Fruit fly (Drosophila melanogaster): Measurements from ENCODE around the gene CG2200.

The CG2200 gene

dm6 chrX:13088025-13088805 lies 5.9 kb upstream of the CG2200 start (continued):
- TF ChIP-seq CG1832 (GFP tag; optimal IDR thresholded peaks at IDR 0.05) (no peak), CG8944 (GFP tag; optimal IDR thresholded peaks at IDR 0.05) (no peak), tna (GFP tag; IDR thresholded peaks at IDR 0.05; ENCODE audit: partially characterized antibody) (no peak), Nf-YB (GFP tag; optimal IDR thresholded peaks at IDR 0.05) (no peak), CG15269 (tag; optimal IDR thresholded peaks at IDR 0.05) (peak; percentile 57), ind (GFP tag; optimal IDR thresholded peaks at IDR 0.05) (peak; percentile 32), tap (tag; optimal IDR thresholded peaks at IDR 0.05) (peak; percentile 8), CG12299 (tag; optimal IDR thresholded peaks at IDR 0.05) (no peak), Fer3 (tag; optimal IDR thresholded peaks at IDR 0.05) (peak; percentile 31), luna (GFP tag; optimal IDR thresholded peaks at IDR 0.05) (no peak), CG18476 (GFP tag; optimal IDR thresholded peaks at IDR 0.05) (no peak), run (tag; optimal IDR thresholded peaks at IDR 0.05) (no peak), sens-2 (GFP tag; IDR thresholded peaks at IDR 0.05) (no peak), Dp (GFP tag; optimal IDR thresholded peaks at IDR 0.05) (no peak), CG14441 (GFP tag; IDR thresholded peaks at IDR 0.05) (0 out of 2 replicates have a peak, but pooled peaks have one; percentile 7), Oli (tag; optimal IDR thresholded peaks at IDR 0.05) (peak; percentile 51), fu2 (GFP tag; optimal IDR thresholded peaks at IDR 0.05) (peak; percentile 8), bowl (GFP tag; IDR thresholded peaks at IDR 0.05) (no peak), CG31388 (GFP tag; optimal IDR thresholded peaks at IDR 0.05) (no peak), CG6813 (GFP tag; optimal IDR thresholded peaks at IDR 0.05) (no peak), CG9797 (GFP tag; optimal IDR thresholded peaks at IDR 0.05) (no peak), CG32532 (GFP tag; IDR thresholded peaks at IDR 0.05) (no peak), CG17328 (GFP tag; IDR thresholded peaks at IDR 0.05) (no peak), Taf1 (GFP tag; IDR thresholded peaks at IDR 0.05) (no peak), Ets65A (GFP tag) (no peak), Spps (tag; optimal IDR thresholded peaks at IDR 0.05) (no peak), Optix (GFP tag; IDR thresholded peaks at IDR 0.05) (no peak), sna (GFP tag; IDR thresholded peaks at IDR 0.05; ENCODE audit: partially characterized antibody) (no peak), CG13624 (GFP tag; optimal IDR thresholded peaks at IDR 0.05) (no peak), CG34224 (GFP tag; IDR thresholded peaks at IDR 0.05; ENCODE audit: partially characterized antibody) (no peak), abd-A (tag; optimal IDR thresholded peaks at IDR 0.05) (no peak), ssp (GFP tag; IDR thresholded peaks at IDR 0.05) (no peak), Kr (GFP tag; optimal IDR thresholded peaks at IDR 0.05) (no peak), CG2116 (GFP tag; optimal IDR thresholded peaks at IDR 0.05) (no peak), CG4424 (GFP tag; optimal IDR thresholded peaks at IDR 0.05) (peak; percentile 25), dm (GFP tag; optimal IDR thresholded peaks at IDR 0.05) (no peak), vvl (GFP tag; IDR thresholded peaks at IDR 0.05) (0 out of 2 replicates have a peak, but pooled peaks have one; percentile 7), Neu2 (GFP tag; optimal IDR thresholded peaks at IDR 0.05; ENCODE audit: borderline replicate concordance) (no peak), seq (GFP tag; IDR thresholded peaks at IDR 0.05) (no peak), nerfin-1 (tag; optimal IDR thresholded peaks at IDR 0.05) (peak; percentile 16), Chrac-16 (GFP tag; optimal IDR thresholded peaks at IDR 0.05) (no peak), Sry-δ (GFP tag; optimal IDR thresholded peaks at IDR 0.05) (no peak), CG17829 (tag; optimal IDR thresholded peaks at IDR 0.05) (no peak), CG1603 (tag; optimal IDR thresholded peaks at IDR 0.05) (no peak), insv (GFP tag; optimal IDR thresholded peaks at IDR 0.05) (no peak), Xbp1 (GFP tag; optimal IDR thresholded peaks at IDR 0.05) (peak; percentile 33), CG15011 (GFP tag; optimal IDR thresholded peaks at IDR 0.05) (no peak), Blimp-1 (GFP tag; optimal IDR thresholded peaks at IDR 0.05) (no peak), Ada2b (GFP tag; IDR thresholded peaks at IDR 0.05) (peak; percentile 29; the same call in 1 of the 2 replicates)

Measured in whole organism, embryonic.